Worm (Caenorhabditis elegans) whole organism, L3 larva: ENCODE measurements around the gene C25E10.16.

Experiments used
- aly-2 ChIP-seq: fragments of 150-350 bp; optimal IDR thresholded peaks from 2 replicates; lab custom pipeline; 2014; ENCODE audit warnings: missing biosample characterization, missing genetic modification characterization
- ceh-16 ChIP-seq: sonication (generic microtip); optimal IDR thresholded peaks from 2 replicates; lab custom pipeline; 2017; ENCODE audit warnings: missing biosample characterization, missing genetic modification characterization
- egl-27 ChIP-seq: sonication (generic microtip); optimal IDR thresholded peaks from 4 replicates; lab custom pipeline; 2017; ENCODE audit warnings: missing biosample characterization, missing genetic modification reagents, missing genetic modification characterization
- nfya-1 ChIP-seq: sonication (generic microtip); optimal IDR thresholded peaks from 2 replicates; lab custom pipeline; 2017; ENCODE audit warnings: missing genetic modification characterization, mild to moderate bottlenecking, missing compliant biosample characterization, antibody characterized with exemption, moderate library complexity; ENCODE audit not compliant: insufficient read depth
- nhr-11 ChIP-seq: fragments of 150-350 bp; optimal IDR thresholded peaks from 2 replicates; lab custom pipeline; 2014; ENCODE audit warnings: missing biosample characterization, missing genetic modification characterization
- nhr-237 ChIP-seq: fragments of 150-350 bp; optimal IDR thresholded peaks from 2 replicates; lab custom pipeline; 2014; ENCODE audit warnings: missing biosample characterization, missing genetic modification characterization
- nhr-77 ChIP-seq: fragments of 150-350 bp; optimal IDR thresholded peaks from 2 replicates; lab custom pipeline; 2014; ENCODE audit warnings: missing biosample characterization, missing genetic modification characterization
- skn-1 ChIP-seq: fragments of 150-350 bp; optimal IDR thresholded peaks from 2 replicates; lab custom pipeline; 2014; ENCODE audit warnings: missing biosample characterization, missing genetic modification characterization
- unc-39 ChIP-seq: sonication (generic microtip); optimal IDR thresholded peaks from 4 replicates; lab custom pipeline; 2017; ENCODE audit warnings: missing biosample characterization, missing genetic modification characterization
- unc-62 ChIP-seq: fragments of 150-350 bp; sonication (generic microtip); optimal IDR thresholded peaks from 4 replicates; lab custom pipeline; 2014; ENCODE audit warnings: missing biosample characterization, missing genetic modification reagents, missing genetic modification characterization
- ztf-11 ChIP-seq: fragments of 150-350 bp; optimal IDR thresholded peaks from 2 replicates; lab custom pipeline; 2014; ENCODE audit warnings: missing biosample characterization, missing genetic modification characterization

DNA sequence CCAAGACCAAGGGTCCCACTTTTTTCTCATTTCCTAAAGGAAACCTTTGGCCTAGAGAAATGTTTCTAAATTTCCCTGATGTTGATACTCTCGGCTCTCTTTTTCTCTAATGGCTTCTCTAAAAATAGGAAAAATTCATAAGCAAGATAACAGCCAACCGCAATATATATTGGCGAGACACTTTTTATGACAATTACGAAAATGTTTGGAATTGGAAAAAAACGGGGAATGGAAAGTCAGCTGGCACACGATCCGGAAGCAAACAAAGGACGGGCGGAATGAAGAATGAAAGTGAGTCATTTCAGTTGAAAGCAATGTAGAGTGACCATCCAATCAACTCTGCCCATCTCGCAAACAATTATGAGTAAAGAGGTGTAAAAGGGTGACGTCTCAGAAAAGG, 22.0 kb upstream of the C25E10.16 start:
- TF ChIP-seq nhr-237 (no peak), unc-62 (GFP tag; lab: Kevin White, UChicago) (no peak), skn-1 (tag; lab: Kevin White, UChicago) (no peak), unc-39 (no peak), nhr-11 (no peak), nhr-77 (tag; lab: Kevin White, UChicago) (no peak), nfya-1 (tag; lab: Kevin White, UChicago) (peak; percentile 38), ztf-11 (tag; lab: Kevin White, UChicago) (no peak), ceh-16 (tag; lab: Kevin White, UChicago) (no peak), egl-27 (tag; lab: Kevin White, UChicago) (no peak), aly-2 (no peak)
